Worm (Caenorhabditis elegans) whole organism, late embryonic: ENCODE measurements around the gene clx-1.

Source experiments
- C08G9.2 ChIP-seq: sonication (generic microtip); optimal IDR thresholded peaks from 2 replicates; lab custom pipeline; 2016; ENCODE audit warnings: mild to moderate bottlenecking, missing genetic modification characterization, moderate library complexity, missing compliant biosample characterization
- C38D4.7 ChIP-seq: fragments of 200-800 bp; sonication (Bioruptor generic); optimal IDR thresholded peaks from 2 replicates; lab custom pipeline; 2018; ENCODE audit warnings: mild to moderate bottlenecking, missing genetic modification characterization, moderate library complexity, missing compliant biosample characterization
- K09A11.1 ChIP-seq: sonication (generic microtip); optimal IDR thresholded peaks from 2 replicates; lab custom pipeline; 2017; ENCODE audit warnings: antibody characterized with exemption, mild to moderate bottlenecking, missing genetic modification characterization, missing compliant biosample characterization; ENCODE audit not compliant: insufficient read depth
- ahr-1 ChIP-seq: sonication (generic microtip); optimal IDR thresholded peaks from 2 replicates; lab custom pipeline; 2016; ENCODE audit warnings: missing genetic modification characterization, missing compliant biosample characterization
- ceh-14 ChIP-seq: sonication (generic microtip); optimal IDR thresholded peaks from 2 replicates; lab custom pipeline; 2016; ENCODE audit warnings: missing genotype, missing genetic modification characterization, missing compliant biosample characterization
- ceh-18 ChIP-seq: sonication (generic microtip); optimal IDR thresholded peaks from 2 replicates; lab custom pipeline; 2016; ENCODE audit warnings: missing genetic modification characterization, missing compliant biosample characterization
- ceh-22 ChIP-seq: sonication (generic microtip); optimal IDR thresholded peaks from 2 replicates; lab custom pipeline; 2017; ENCODE audit warnings: missing biosample characterization, missing genetic modification characterization
- ceh-24 ChIP-seq: sonication (generic microtip); optimal IDR thresholded peaks from 2 replicates; lab custom pipeline; 2016; ENCODE audit warnings: mild to moderate bottlenecking, missing genetic modification characterization, missing compliant biosample characterization
- ceh-45 ChIP-seq: fragments of 200-800 bp; sonication (Bioruptor generic); IDR thresholded peaks from 2 replicates; pipeline ENCODE4 v1.3.6; 2022; ENCODE audit warnings: missing genetic modification reagents, missing genetic modification characterization, missing compliant biosample characterization
- ceh-48 ChIP-seq: sonication (generic microtip); optimal IDR thresholded peaks from 2 replicates; lab custom pipeline; 2016; ENCODE audit warnings: missing genetic modification characterization, inconsistent platforms, missing compliant biosample characterization
- che-1 ChIP-seq: sonication (generic microtip); optimal IDR thresholded peaks from 2 replicates; lab custom pipeline; 2016; ENCODE audit warnings: mild to moderate bottlenecking, missing genetic modification characterization, missing compliant biosample characterization
- dmd-4 ChIP-seq: sonication (generic microtip); optimal IDR thresholded peaks from 2 replicates; lab custom pipeline; 2016; ENCODE audit warnings: borderline replicate concordance, missing genetic modification characterization, missing compliant biosample characterization
- elt-2 ChIP-seq: sonication (generic microtip); optimal IDR thresholded peaks from 2 replicates; lab custom pipeline; 2016; ENCODE audit warnings: missing genetic modification reagents, missing genetic modification characterization, missing compliant biosample characterization
- elt-4 ChIP-seq: sonication (generic microtip); optimal IDR thresholded peaks from 2 replicates; lab custom pipeline; 2016; ENCODE audit warnings: missing genetic modification characterization, missing compliant biosample characterization
- ets-4 ChIP-seq: sonication (generic microtip); optimal IDR thresholded peaks from 2 replicates; lab custom pipeline; 2016; ENCODE audit warnings: missing genetic modification characterization, missing compliant biosample characterization
- eyg-1 ChIP-seq: sonication (generic microtip); optimal IDR thresholded peaks from 2 replicates; lab custom pipeline; 2016; ENCODE audit warnings: missing genotype, missing genetic modification characterization, missing compliant biosample characterization
- fax-1 ChIP-seq: sonication (generic microtip); optimal IDR thresholded peaks from 2 replicates; lab custom pipeline; 2016; ENCODE audit warnings: missing genotype, missing genetic modification characterization, missing compliant biosample characterization
- fkh-10 ChIP-seq: fragments of 150-350 bp; optimal IDR thresholded peaks from 2 replicates; lab custom pipeline; 2014; ENCODE audit warnings: missing biosample characterization, missing genetic modification reagents, missing genetic modification characterization
- fkh-6 ChIP-seq: sonication (generic microtip); optimal IDR thresholded peaks from 2 replicates; lab custom pipeline; 2016; ENCODE audit warnings: missing genetic modification characterization, missing compliant biosample characterization
- gmeb-2 ChIP-seq: sonication (generic microtip); optimal IDR thresholded peaks from 2 replicates; lab custom pipeline; 2016; ENCODE audit warnings: missing genetic modification characterization, inconsistent platforms, missing compliant biosample characterization
- hlh-13 ChIP-seq: fragments of 200-800 bp; sonication (Bioruptor generic); optimal IDR thresholded peaks from 2 replicates; lab custom pipeline; 2018; ENCODE audit warnings: mild to moderate bottlenecking, missing genetic modification characterization, missing compliant biosample characterization
- hlh-15 ChIP-seq: sonication (generic microtip); optimal IDR thresholded peaks from 2 replicates; lab custom pipeline; 2016; ENCODE audit warnings: missing genetic modification characterization, missing compliant biosample characterization
- hlh-30 ChIP-seq: sonication (generic microtip); optimal IDR thresholded peaks from 2 replicates; lab custom pipeline; 2017; ENCODE audit warnings: antibody characterized with exemption, missing genetic modification characterization, missing compliant biosample characterization; ENCODE audit not compliant: insufficient read depth
- hlh-6 ChIP-seq: sonication (generic microtip); optimal IDR thresholded peaks from 2 replicates; lab custom pipeline; 2016; ENCODE audit warnings: missing genotype, missing genetic modification characterization, missing compliant biosample characterization
- hlh-8 ChIP-seq: sonication (generic microtip); optimal IDR thresholded peaks from 2 replicates; lab custom pipeline; 2016; ENCODE audit warnings: missing genotype, missing genetic modification characterization, missing compliant biosample characterization
- madf-2 ChIP-seq: sonication (generic microtip); optimal IDR thresholded peaks from 2 replicates; lab custom pipeline; 2017; ENCODE audit warnings: missing genetic modification characterization, missing compliant biosample characterization
- nhr-11 ChIP-seq: fragments of 150-350 bp; optimal IDR thresholded peaks from 2 replicates; lab custom pipeline; 2014; ENCODE audit warnings: missing biosample characterization, missing genetic modification characterization
- npax-4 ChIP-seq: sonication (generic microtip); optimal IDR thresholded peaks from 2 replicates; lab custom pipeline; 2016; ENCODE audit warnings: missing genetic modification characterization, missing compliant biosample characterization
- odd-2 ChIP-seq: sonication (generic microtip); optimal IDR thresholded peaks from 2 replicates; lab custom pipeline; 2017; ENCODE audit warnings: antibody characterized with exemption, mild to moderate bottlenecking, missing genetic modification characterization, missing compliant biosample characterization
- pag-3 ChIP-seq: sonication (generic microtip); optimal IDR thresholded peaks from 2 replicates; lab custom pipeline; 2016; ENCODE audit warnings: missing compliant biosample characterization, missing genetic modification characterization, borderline replicate concordance
- pat-9 ChIP-seq: fragments of 200-800 bp; sonication (Bioruptor generic); optimal IDR thresholded peaks from 2 replicates; lab custom pipeline; 2018; ENCODE audit warnings: mild to moderate bottlenecking, missing genetic modification characterization, moderate library complexity, missing compliant biosample characterization
- pax-1 ChIP-seq: fragments of 150-350 bp; optimal IDR thresholded peaks from 2 replicates; lab custom pipeline; 2014; ENCODE audit warnings: missing biosample characterization, missing genetic modification characterization
- pha-2 ChIP-seq: sonication (generic microtip); optimal IDR thresholded peaks from 2 replicates; lab custom pipeline; 2017; ENCODE audit warnings: mild to moderate bottlenecking, missing genetic modification characterization, missing compliant biosample characterization
- pqm-1 ChIP-seq: sonication (generic microtip); optimal IDR thresholded peaks from 2 replicates; lab custom pipeline; 2016; ENCODE audit warnings: missing genetic modification characterization, missing compliant biosample characterization
- pros-1 ChIP-seq: fragments of 150-350 bp; optimal IDR thresholded peaks from 2 replicates; lab custom pipeline; 2014; ENCODE audit warnings: missing biosample characterization, missing genetic modification reagents, missing genetic modification characterization
- ref-2 ChIP-seq: sonication (generic microtip); optimal IDR thresholded peaks from 2 replicates; lab custom pipeline; 2016; ENCODE audit warnings: missing genetic modification characterization, missing compliant biosample characterization
- syd-9 ChIP-seq: sonication (generic microtip); optimal IDR thresholded peaks from 2 replicates; lab custom pipeline; 2016; ENCODE audit warnings: mild to moderate bottlenecking, missing genetic modification characterization, moderate library complexity, missing compliant biosample characterization
- tbx-2 ChIP-seq: sonication (generic microtip); optimal IDR thresholded peaks from 2 replicates; lab custom pipeline; 2016; ENCODE audit warnings: missing genetic modification characterization, missing compliant biosample characterization
- ttx-3 ChIP-seq: sonication (generic microtip); optimal IDR thresholded peaks from 2 replicates; lab custom pipeline; 2016; ENCODE audit warnings: missing genetic modification reagents, missing genetic modification characterization, missing compliant biosample characterization
- unc-86 ChIP-seq: sonication (generic microtip); optimal IDR thresholded peaks from 2 replicates; lab custom pipeline; 2016; ENCODE audit warnings: missing genetic modification characterization, missing compliant biosample characterization

Gene clx-1

DNA sequence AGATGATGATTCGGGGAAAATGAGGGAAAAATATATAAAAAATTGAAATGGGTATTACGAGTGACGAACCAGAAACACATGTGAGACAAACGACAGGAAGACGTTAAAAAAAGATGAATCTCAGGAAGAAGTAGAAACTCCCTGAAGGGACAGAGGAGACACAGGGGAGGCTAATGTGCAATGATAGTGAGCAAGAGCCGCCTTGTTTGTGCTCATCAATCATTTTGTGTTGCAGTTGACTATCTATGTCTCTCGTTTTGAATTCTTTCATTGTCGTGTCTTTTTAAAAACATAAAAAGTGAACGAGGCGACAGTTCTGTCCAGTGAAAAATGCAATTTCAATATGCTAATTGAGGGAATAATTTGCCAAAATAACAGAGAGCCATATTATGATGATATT is 9.5 kb upstream of the clx-1 start:
- TF ChIP-seq pag-3 (tag; lab: Kevin White, UChicago): no peak
- TF ChIP-seq elt-4 (tag; lab: Kevin White, UChicago): no peak
- no peak for TF ChIP-seq ceh-14 (tag; lab: Kevin White, UChicago)
- TF ChIP-seq C38D4.7 (GFP tag; lab: Kevin White, UChicago): no peak
- TF ChIP-seq fax-1 (tag; lab: Kevin White, UChicago): no peak
- no peak for TF ChIP-seq dmd-4 (tag; lab: Kevin White, UChicago)
- no peak for TF ChIP-seq npax-4
- no peak for TF ChIP-seq madf-2 (tag; lab: Kevin White, UChicago)
- TF ChIP-seq gmeb-2: no peak
- no peak for TF ChIP-seq pax-1 (tag; lab: Kevin White, UChicago)
- no peak for TF ChIP-seq ceh-18 (tag; lab: Kevin White, UChicago)
- no peak for TF ChIP-seq unc-86 (tag; lab: Kevin White, UChicago)
- TF ChIP-seq ttx-3 (tag; lab: Kevin White, UChicago): no peak
- no peak for TF ChIP-seq ets-4 (tag; lab: Kevin White, UChicago)
- TF ChIP-seq hlh-13 (GFP tag; lab: Kevin White, UChicago): no peak
- no peak for TF ChIP-seq pat-9 (tag; lab: Kevin White, UChicago)
- no peak for TF ChIP-seq ceh-48 (tag; lab: Kevin White, UChicago)
- TF ChIP-seq ahr-1: no peak
- no peak for TF ChIP-seq fkh-6 (tag; lab: Kevin White, UChicago)
- TF ChIP-seq hlh-30 (tag; lab: Kevin White, UChicago): no peak

ce11 chrIV:7726325-7726724 is 8.1 kb upstream of the clx-1 start, which contains the start of gene C50F7.5:
C50F7.5 (plus strand) TSS chrIV:7726719.
- TF ChIP-seq K09A11.1 (tag; lab: Kevin White, UChicago) (no peak), che-1 (tag; lab: Kevin White, UChicago) (no peak), C08G9.2 (tag; lab: Kevin White, UChicago) (no peak), fkh-10 (no peak), pros-1 (tag; lab: Kevin White, UChicago) (no peak), fkh-6 (tag; lab: Kevin White, UChicago) (no peak), ets-4 (tag; lab: Kevin White, UChicago) (no peak), hlh-15 (tag; lab: Kevin White, UChicago) (no peak), pqm-1 (tag; lab: Kevin White, UChicago) (no peak), ceh-24 (tag; lab: Kevin White, UChicago) (no peak), tbx-2 (tag; lab: Kevin White, UChicago) (no peak), elt-2 (no peak), eyg-1 (tag; lab: Kevin White, UChicago) (no peak), ceh-45 (GFP tag; lab: Robert Waterston, UW) (no peak), nhr-11 (no peak), pha-2 (tag; lab: Kevin White, UChicago) (no peak), ahr-1 (no peak), fax-1 (tag; lab: Kevin White, UChicago) (no peak), hlh-8 (tag; lab: Kevin White, UChicago) (no peak)
- TF ChIP-seq, all 69 proteins: peak for 0

DNA sequence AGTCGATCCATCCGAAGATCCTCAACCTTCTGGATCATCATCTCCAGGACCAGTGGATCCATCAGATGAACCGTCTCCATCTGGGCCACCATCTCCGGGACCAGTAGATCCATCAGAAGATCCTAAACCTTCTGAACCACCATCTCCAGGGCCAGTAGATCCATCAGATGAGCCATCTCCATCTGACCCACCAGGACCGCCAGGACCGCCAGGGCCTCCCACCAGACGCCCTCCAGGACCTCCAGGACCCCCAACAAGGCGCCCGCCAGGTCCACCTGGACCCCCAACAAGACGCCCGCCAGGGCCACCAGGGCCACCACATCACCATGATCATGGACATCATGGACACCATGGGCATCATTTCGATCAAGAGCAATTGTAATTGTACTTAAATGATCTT is 7.2 kb upstream of the clx-1 start:
- no peak for TF ChIP-seq syd-9 (tag; lab: Kevin White, UChicago)
- peak; percentile 21 for TF ChIP-seq hlh-6
- TF ChIP-seq, all 69 proteins: peak for 1

DNA sequence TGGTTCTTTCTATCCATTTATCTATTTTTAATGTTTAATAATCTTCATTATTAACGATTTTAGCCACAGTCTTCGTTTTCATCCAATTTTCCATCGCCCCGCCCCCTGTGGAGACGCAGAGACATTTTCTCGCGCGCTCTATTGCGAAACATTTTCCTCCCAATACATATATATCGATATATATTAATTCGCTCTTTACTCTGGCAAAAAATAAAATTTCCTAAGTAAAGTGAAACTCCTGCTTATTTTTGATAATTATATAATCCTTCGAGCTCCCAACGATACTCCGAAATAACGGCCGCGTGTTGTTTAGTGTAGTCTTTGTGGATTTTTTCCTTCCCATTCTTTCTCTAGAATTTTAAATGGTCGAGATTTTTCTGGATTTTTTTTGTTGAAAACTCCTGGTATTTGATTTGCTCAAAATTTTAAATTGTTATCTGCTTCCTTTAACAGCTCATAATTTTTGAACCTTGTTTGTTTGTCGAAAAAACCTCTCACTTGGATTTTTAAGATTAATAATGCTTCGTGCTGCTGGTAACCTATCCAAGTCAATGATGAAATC is 6.0 kb upstream of the clx-1 start, which contains the start of gene sucg-1:
sucg-1 (plus strand) TSS at position 512 of the 562 bp plus-strand sequence.
- TF ChIP-seq ahr-1 (no peak), syd-9 (tag; lab: Kevin White, UChicago) (no peak), odd-2 (tag; lab: Kevin White, UChicago) (no peak), ref-2 (no peak), pha-2 (tag; lab: Kevin White, UChicago) (no peak), ceh-22 (tag; lab: Kevin White, UChicago) (no peak)
- TF ChIP-seq, all 69 proteins: peak for 0
